Fruit fly (Drosophila melanogaster) whole organism, adult: ENCODE measurements around the gene Rsph9.

Experiments used
- CG11617 ChIP-seq: fragments of 200-800 bp; sonication (Bioruptor generic); optimal IDR thresholded peaks from 2 replicates; lab custom pipeline; 2017; ENCODE audit warnings: mild to moderate bottlenecking, missing biosample characterization, missing genetic modification reagents, missing genetic modification characterization
- CG33017 ChIP-seq: fragments of 200-800 bp; sonication (Bioruptor generic); optimal IDR thresholded peaks from 2 replicates; lab custom pipeline; 2018; ENCODE audit warnings: missing biosample characterization, mild to moderate bottlenecking, missing genetic modification characterization, moderate library complexity
- Mnt ChIP-seq: fragments of 200-800 bp; sonication (Bioruptor generic); optimal IDR thresholded peaks from 2 replicates; lab custom pipeline; 2016; ENCODE audit warnings: missing biosample characterization, mild to moderate bottlenecking, missing genetic modification characterization
- cic ChIP-seq: fragments of 200-800 bp; sonication (Bioruptor generic); optimal IDR thresholded peaks from 2 replicates; lab custom pipeline; 2017; ENCODE audit warnings: missing biosample characterization, mild to moderate bottlenecking, missing genetic modification characterization, moderate library complexity
- pad ChIP-seq: fragments of 200-800 bp; sonication (Bioruptor generic); optimal IDR thresholded peaks from 3 replicates; lab custom pipeline; 2017; ENCODE audit warnings: missing biosample characterization, missing genetic modification characterization, mild to moderate bottlenecking, moderate library complexity, missing genetic modification reagents
- toe ChIP-seq: fragments of 200-800 bp; sonication (Bioruptor generic); optimal IDR thresholded peaks from 2 replicates; lab custom pipeline; 2016; ENCODE audit warnings: missing biosample characterization, missing genetic modification characterization

dm6 chr2L:17425005-17425404, 12.6 kb upstream of the Rsph9 start:
- TF ChIP-seq CG33017 (tag; lab: Kevin White, UChicago) (no peak), toe (GFP tag; lab: Kevin White, UChicago) (no peak), Mnt (GFP tag; lab: Kevin White, UChicago) (no peak), cic (GFP tag; lab: Kevin White, UChicago) (no peak), pad (GFP tag; lab: Kevin White, UChicago) (no peak), CG11617 (GFP tag; lab: Kevin White, UChicago) (no peak)
